Worm (Caenorhabditis elegans) whole organism, L4/young adult: ENCODE results near the gene C49C3.7.

ENCODE experiments used
- W03F9.2 ChIP-seq: fragments of 150-350 bp; optimal IDR thresholded peaks from 2 replicates; lab custom pipeline; 2014; ENCODE audit warnings: missing biosample characterization, missing genetic modification characterization
- dao-5 ChIP-seq: sonication (generic microtip); optimal IDR thresholded peaks from 2 replicates; lab custom pipeline; 2016; ENCODE audit warnings: missing genotype, missing genetic modification characterization, moderate library complexity, missing compliant biosample characterization

- TF ChIP-seq W03F9.2 (tag; lab: Kevin White, UChicago): no peak
- TF ChIP-seq dao-5 (tag; lab: Kevin White, UChicago): no peak
These were observed 19.2 kb downstream of the C49C3.7 start, which contains the start of gene clec-199 for ce11 chrIV:17351586-17351985.
